Worm (Caenorhabditis elegans) whole organism, mixed stage, embryonic: ENCODE data around the gene C08G9.2.

Experiments
- M03D4.4 ChIP-seq: sonication (generic microtip); optimal IDR thresholded peaks from 2 replicates; lab custom pipeline; 2017; ENCODE audit warnings: mild to moderate bottlenecking, missing genetic modification characterization, missing compliant biosample characterization
- bed-3 ChIP-seq: fragments of 200-800 bp; sonication (Bioruptor generic); optimal IDR thresholded peaks from 3 replicates; lab custom pipeline; 2018; ENCODE audit warnings: mild to moderate bottlenecking, missing genetic modification characterization, moderate library complexity, missing compliant biosample characterization
- blmp-1 ChIP-seq: fragments of 150-350 bp; optimal IDR thresholded peaks from 2 replicates; lab custom pipeline; 2014; ENCODE audit warnings: missing biosample characterization, missing genetic modification characterization
- ceh-43 ChIP-seq: fragments of 200-800 bp; sonication (Bioruptor generic); optimal IDR thresholded peaks from 2 replicates; lab custom pipeline; 2018; ENCODE audit warnings: mild to moderate bottlenecking, missing genetic modification characterization, moderate library complexity, missing compliant biosample characterization
- ceh-83 ChIP-seq: fragments of 200-800 bp; sonication (Bioruptor generic); optimal IDR thresholded peaks from 2 replicates; lab custom pipeline; 2018; ENCODE audit warnings: mild to moderate bottlenecking, missing genetic modification characterization, missing compliant biosample characterization
- cnd-1 ChIP-seq: fragments of 200-800 bp; sonication (Bioruptor generic); optimal IDR thresholded peaks from 2 replicates; lab custom pipeline; 2018; ENCODE audit warnings: mild to moderate bottlenecking, missing genetic modification characterization, missing compliant biosample characterization
- drap-1 ChIP-seq: fragments of 200-800 bp; sonication (Bioruptor generic); optimal IDR thresholded peaks from 3 replicates; lab custom pipeline; 2018; ENCODE audit warnings: mild to moderate bottlenecking, missing genetic modification characterization, missing compliant biosample characterization
- elt-1 ChIP-seq: sonication (generic microtip); optimal IDR thresholded peaks from 2 replicates; lab custom pipeline; 2017; ENCODE audit warnings: missing genetic modification characterization, mild to moderate bottlenecking, missing compliant biosample characterization, antibody characterized with exemption, moderate library complexity, borderline replicate concordance; ENCODE audit not compliant: insufficient read depth
- elt-3 ChIP-seq: fragments of 150-350 bp; optimal IDR thresholded peaks from 2 replicates; lab custom pipeline; 2014; ENCODE audit warnings: missing biosample characterization, missing genetic modification characterization
- flh-1 ChIP-seq: fragments of 200-800 bp; sonication (Bioruptor generic); optimal IDR thresholded peaks from 2 replicates; lab custom pipeline; 2018; ENCODE audit warnings: mild to moderate bottlenecking, missing genetic modification characterization, moderate library complexity, missing compliant biosample characterization
- ham-2 ChIP-seq: fragments of 200-800 bp; sonication (Bioruptor generic); optimal IDR thresholded peaks from 2 replicates; lab custom pipeline; 2018; ENCODE audit warnings: mild to moderate bottlenecking, missing genetic modification characterization, missing compliant biosample characterization
- hlh-1 ChIP-seq: fragments of 150-350 bp; optimal IDR thresholded peaks from 2 replicates; lab custom pipeline; 2014; ENCODE audit warnings: missing biosample characterization, missing genetic modification reagents, missing genetic modification characterization
- lin-13 ChIP-seq: fragments of 150-350 bp; optimal IDR thresholded peaks from 2 replicates; lab custom pipeline; 2014; ENCODE audit warnings: missing biosample characterization, missing genetic modification characterization
- lsy-2 ChIP-seq: fragments of 150-350 bp; optimal IDR thresholded peaks from 2 replicates; lab custom pipeline; 2014; ENCODE audit warnings: missing biosample characterization, missing genetic modification characterization
- mab-5 ChIP-seq: fragments of 150-350 bp; optimal IDR thresholded peaks from 2 replicates; lab custom pipeline; 2014; ENCODE audit warnings: missing biosample characterization, missing genetic modification characterization
- mep-1 ChIP-seq: fragments of 150-350 bp; optimal IDR thresholded peaks from 2 replicates; lab custom pipeline; 2017; ENCODE audit warnings: missing biosample characterization, missing genetic modification reagents, missing genetic modification characterization, inconsistent platforms
- mls-2 ChIP-seq: sonication (generic microtip); optimal IDR thresholded peaks from 2 replicates; lab custom pipeline; 2016; ENCODE audit warnings: mild to moderate bottlenecking, missing genetic modification characterization, moderate library complexity, missing compliant biosample characterization
- nhr-12 ChIP-seq: fragments of 150-350 bp; optimal IDR thresholded peaks from 2 replicates; lab custom pipeline; 2014; ENCODE audit warnings: missing biosample characterization, missing genetic modification characterization
- nhr-2 ChIP-seq: fragments of 150-350 bp; optimal IDR thresholded peaks from 2 replicates; lab custom pipeline; 2014; ENCODE audit warnings: missing biosample characterization, missing genetic modification characterization
- nhr-28 ChIP-seq: fragments of 150-350 bp; optimal IDR thresholded peaks from 2 replicates; lab custom pipeline; 2014; ENCODE audit warnings: missing biosample characterization, missing genetic modification characterization
- nhr-76 ChIP-seq: sonication (generic microtip); optimal IDR thresholded peaks from 2 replicates; lab custom pipeline; 2017; ENCODE audit warnings: missing biosample characterization, missing genetic modification characterization
- pha-4 ChIP-seq: fragments of 150-350 bp; optimal IDR thresholded peaks from 2 replicates; lab custom pipeline; 2018; ENCODE audit warnings: missing biosample characterization, missing genetic modification reagents, missing genetic modification characterization
- sem-2 ChIP-seq: fragments of 200-800 bp; sonication (Bioruptor generic); optimal IDR thresholded peaks from 2 replicates; lab custom pipeline; 2018; ENCODE audit warnings: mild to moderate bottlenecking, missing genetic modification characterization, missing compliant biosample characterization
- sptf-1 ChIP-seq: sonication (generic microtip); optimal IDR thresholded peaks from 2 replicates; lab custom pipeline; 2017; ENCODE audit warnings: mild to moderate bottlenecking, missing genetic modification characterization, moderate library complexity, missing compliant biosample characterization
- tbx-8 ChIP-seq: fragments of 200-800 bp; sonication (Bioruptor generic); optimal IDR thresholded peaks from 2 replicates; lab custom pipeline; 2018; ENCODE audit warnings: mild to moderate bottlenecking, missing genetic modification characterization, moderate library complexity, missing compliant biosample characterization
- unc-120 ChIP-seq: sonication (generic microtip); optimal IDR thresholded peaks from 2 replicates; lab custom pipeline; 2017; ENCODE audit warnings: missing genetic modification characterization, missing compliant biosample characterization; ENCODE audit not compliant: poor library complexity, severe bottlenecking
- unc-39 ChIP-seq: fragments of 150-350 bp; optimal IDR thresholded peaks from 2 replicates; lab custom pipeline; 2014; ENCODE audit warnings: missing biosample characterization, missing genetic modification characterization
- zip-8 ChIP-seq: fragments of 150-350 bp; optimal IDR thresholded peaks from 2 replicates; lab custom pipeline; 2014; ENCODE audit warnings: missing biosample characterization, missing genetic modification characterization
- ztf-11 ChIP-seq: fragments of 150-350 bp; optimal IDR thresholded peaks from 2 replicates; lab custom pipeline; 2014; ENCODE audit warnings: missing biosample characterization, missing genetic modification characterization

Gene C08G9.2

ce11 chrIV:7651120-7651519 is 21.7 kb downstream of the C08G9.2 start, which contains the start of gene cima-1:
Gene cima-1, plus strand, starts transcription at chrIV:7651459.
- no peak for TF ChIP-seq mep-1 (tag; lab: Kevin White, UChicago)
- TF ChIP-seq hlh-1 (tag; lab: Kevin White, UChicago) = no peak
- TF ChIP-seq M03D4.4 = no peak
- TF ChIP-seq nhr-12 (tag; lab: Kevin White, UChicago) = no peak
- TF ChIP-seq sptf-1 (tag; lab: Kevin White, UChicago) = no peak
- no peak for TF ChIP-seq lin-13
- no peak for TF ChIP-seq nhr-2 (tag; lab: Kevin White, UChicago)
- TF ChIP-seq mab-5 (tag; lab: Kevin White, UChicago) = no peak
- TF ChIP-seq zip-8 (tag; lab: Kevin White, UChicago) = no peak
- no peak for TF ChIP-seq ztf-11 (tag; lab: Kevin White, UChicago)
- TF ChIP-seq elt-1 (tag; lab: Kevin White, UChicago) = no peak
- TF ChIP-seq nhr-76 = no peak
- TF ChIP-seq, all 35 proteins: peak for 0

ce11 chrIV:7650433-7650832 is 22.3 kb downstream of the C08G9.2 start:
- no peak for TF ChIP-seq mab-5 (tag; lab: Kevin White, UChicago)
- no peak for TF ChIP-seq sem-2 (GFP tag; lab: Kevin White, UChicago)
- TF ChIP-seq nhr-28 (tag; lab: Kevin White, UChicago) = no peak
- no peak for TF ChIP-seq hlh-1 (tag; lab: Kevin White, UChicago)
- no peak for TF ChIP-seq mep-1 (tag; lab: Kevin White, UChicago)
- no peak for TF ChIP-seq drap-1 (GFP tag; lab: Kevin White, UChicago)
- no peak for TF ChIP-seq blmp-1
- TF ChIP-seq nhr-12 (tag; lab: Kevin White, UChicago) = no peak
- no peak for TF ChIP-seq tbx-8 (GFP tag; lab: Kevin White, UChicago)
- no peak for TF ChIP-seq elt-1 (tag; lab: Kevin White, UChicago)
- no peak for TF ChIP-seq nhr-2 (tag; lab: Kevin White, UChicago)
- no peak for TF ChIP-seq pha-4 (tag; lab: Kevin White, UChicago)
- no peak for TF ChIP-seq flh-1 (GFP tag; lab: Kevin White, UChicago)
- no peak for TF ChIP-seq ceh-83
- no peak for TF ChIP-seq mls-2 (tag; lab: Kevin White, UChicago)

DNA sequence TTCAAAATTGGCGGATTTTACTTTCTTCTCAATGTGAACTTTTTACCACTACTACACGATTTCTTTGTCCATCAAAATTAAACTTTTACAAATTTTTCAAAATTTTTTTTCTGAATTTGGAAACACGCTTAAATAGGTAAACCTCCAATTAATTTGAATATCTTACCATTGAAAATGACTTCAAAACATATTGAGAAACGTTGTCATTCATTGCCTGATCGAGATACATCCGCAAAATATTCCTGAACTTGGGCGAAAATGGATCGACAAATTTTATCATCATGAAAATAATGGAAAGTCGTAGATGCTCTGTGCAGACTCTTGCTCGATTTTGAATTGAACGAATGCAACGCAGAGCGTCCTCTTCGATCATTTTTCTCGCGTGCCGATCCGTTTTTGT is 25.9 kb downstream of the C08G9.2 start:
- TF ChIP-seq ham-2 (GFP tag; lab: Kevin White, UChicago) (no peak), flh-1 (GFP tag; lab: Kevin White, UChicago) (no peak), lin-13 (no peak), sptf-1 (tag; lab: Kevin White, UChicago) (no peak), elt-3 (tag; lab: Kevin White, UChicago) (no peak), zip-8 (tag; lab: Kevin White, UChicago) (no peak), ztf-11 (tag; lab: Kevin White, UChicago) (no peak), bed-3 (GFP tag; lab: Kevin White, UChicago) (no peak), nhr-76 (no peak), cnd-1 (tag; lab: Kevin White, UChicago) (no peak), unc-39 (tag; lab: Kevin White, UChicago) (no peak), mep-1 (tag; lab: Kevin White, UChicago) (no peak), nhr-12 (tag; lab: Kevin White, UChicago) (no peak), lsy-2 (tag; lab: Kevin White, UChicago) (no peak), drap-1 (GFP tag; lab: Kevin White, UChicago) (no peak)

DNA sequence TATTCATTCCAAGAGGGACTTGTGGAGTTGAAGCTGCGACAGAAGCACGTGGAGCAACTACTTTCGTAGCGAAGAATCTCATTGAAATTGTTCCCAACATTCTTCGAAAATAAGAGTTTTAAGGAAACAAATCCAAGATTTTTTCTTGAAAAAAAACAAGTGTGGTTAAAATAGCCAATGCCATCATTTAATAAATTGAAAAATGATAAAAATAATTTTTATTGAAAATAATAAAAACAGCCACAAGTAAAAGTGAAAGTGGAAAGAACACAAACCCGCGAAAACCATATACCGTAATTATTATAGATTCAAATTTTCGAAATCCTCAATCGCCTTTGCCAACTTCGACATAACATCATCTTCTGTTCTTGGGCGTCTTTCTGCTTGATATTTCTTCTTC is 26.7 kb downstream of the C08G9.2 start, which contains the start of gene hmg-5:
hmg-5 (minus strand) TSS at position 101 of the 400 bp plus-strand sequence.
- no peak for TF ChIP-seq ztf-11 (tag; lab: Kevin White, UChicago)
- TF ChIP-seq sem-2 (GFP tag; lab: Kevin White, UChicago) = no peak
- TF ChIP-seq nhr-76 = no peak
- no peak for TF ChIP-seq bed-3 (GFP tag; lab: Kevin White, UChicago)
- TF ChIP-seq ceh-43 (GFP tag; lab: Kevin White, UChicago) = no peak

DNA sequence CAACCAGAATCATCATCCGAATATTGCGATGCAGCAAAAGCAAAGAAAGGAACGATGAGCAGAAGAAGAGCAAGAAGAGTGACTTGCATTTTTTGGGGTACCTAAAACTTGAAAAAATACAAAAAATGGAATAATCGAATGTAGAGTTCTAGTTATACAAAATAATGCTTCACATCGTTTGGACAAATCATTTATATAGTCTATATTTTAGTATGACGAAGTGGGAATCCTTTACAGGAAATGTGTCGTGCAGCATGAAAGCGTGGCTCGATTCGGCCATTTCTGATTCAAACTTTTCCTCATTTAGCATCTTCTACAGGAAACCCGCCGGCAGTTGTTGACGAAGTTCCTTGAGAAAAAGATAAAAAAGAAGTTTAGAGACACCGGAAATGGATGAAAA is 29.8 kb downstream of the C08G9.2 start, which contains the start of gene nlp-20:
nlp-20 (minus strand) TSS at position 101 of the 400 bp plus-strand sequence.
- TF ChIP-seq unc-120 (tag; lab: Kevin White, UChicago) (no peak), nhr-76 (no peak)
